Fruit fly (Drosophila melanogaster): ENCODE measurements around the gene mid.

Gene mid

dm6 chr2L:5476699-5477098 is 15.3 kb downstream of the mid start (continued):
- TF ChIP-seq CG16779 (GFP tag; IDR thresholded peaks at IDR 0.05) (no peak), CG12659 (GFP tag; optimal IDR thresholded peaks at IDR 0.05) (peak; percentile 69), mld (GFP tag; IDR thresholded peaks at IDR 0.05; ENCODE audit: partially characterized antibody) (no peak), Stat92E (GFP tag; optimal IDR thresholded peaks at IDR 0.05) (peak in 1 of 3 experiments; percentile 12), twi (tag; optimal IDR thresholded peaks at IDR 0.05) (peak; percentile 75), Scr (GFP tag; IDR thresholded peaks at IDR 0.05; ENCODE audit: partially characterized antibody) (no peak), kah (GFP tag; optimal IDR thresholded peaks at IDR 0.05) (no peak), org-1 (GFP tag; optimal IDR thresholded peaks at IDR 0.05) (peak; percentile 81), phol (tag; optimal IDR thresholded peaks at IDR 0.05) (peak; percentile 74), Max (GFP tag; optimal IDR thresholded peaks at IDR 0.05) (peak; percentile 64), Hsf (GFP tag; optimal IDR thresholded peaks at IDR 0.05) (peak; percentile 77), corto (GFP tag; optimal IDR thresholded peaks at IDR 0.05) (no peak), Ssrp (tag; optimal IDR thresholded peaks at IDR 0.05) (peak; percentile 69), wdn (GFP tag; IDR thresholded peaks at IDR 0.05) (peak; percentile 68), CG13287 (GFP tag; IDR thresholded peaks at IDR 0.05; ENCODE audit: partially characterized antibody) (no peak), Blimp-1 (GFP tag; optimal IDR thresholded peaks at IDR 0.05) (peak; percentile 78), HmgZ (tag; optimal IDR thresholded peaks at IDR 0.05) (peak; percentile 70), zfh2 (GFP tag; optimal IDR thresholded peaks at IDR 0.05) (peak; percentile 68), trem (tag; optimal IDR thresholded peaks at IDR 0.05) (peak; percentile 48), CG8478 (optimal IDR thresholded peaks at IDR 0.05) (no peak), ro (GFP tag; IDR thresholded peaks at IDR 0.05) (peak; percentile 68; the same call in 1 of the 2 replicates), lola (GFP tag; optimal IDR thresholded peaks at IDR 0.05) (peak in 1 of 3 experiments; percentile 92), NC2β (GFP tag; optimal IDR thresholded peaks at IDR 0.05) (peak; percentile 92), odd (GFP tag; optimal IDR thresholded peaks at IDR 0.05) (peak; percentile 50), jigr1 (GFP tag; IDR thresholded peaks at IDR 0.05) (peak; percentile 54; the same call in 1 of the 3 replicates), CG7745 (tag; optimal IDR thresholded peaks at IDR 0.05) (peak; percentile 29), CG3995 (GFP tag; optimal IDR thresholded peaks at IDR 0.05) (no peak), Taf1 (GFP tag; IDR thresholded peaks at IDR 0.05) (0 out of 2 replicates have a peak, but pooled peaks have one; percentile 30), amos (GFP tag; IDR thresholded peaks at IDR 0.05; ENCODE audit: partially characterized antibody) (no peak), CG11560 (tag; IDR thresholded peaks at IDR 0.05) (peak; percentile 46; the same call in 1 of the 3 replicates), MTF-1 (GFP tag; optimal IDR thresholded peaks at IDR 0.05; ENCODE audit: borderline replicate concordance) (peak; percentile 31), CkIIα-i1 (GFP tag; IDR thresholded peaks at IDR 0.05) (no peak), sd (tag; optimal IDR thresholded peaks at IDR 0.05) (peak; percentile 44), vnd (GFP tag; IDR thresholded peaks at IDR 0.05; ENCODE audit: partially characterized antibody) (no peak), CG31224 (GFP tag; IDR thresholded peaks at IDR 0.05) (peak; percentile 78), CG4707 (GFP tag; optimal IDR thresholded peaks at IDR 0.05) (peak; percentile 66), esg (GFP tag; conservative IDR thresholded peaks at IDR 0.05) (peak; percentile 89), CG12104 (GFP tag; optimal IDR thresholded peaks at IDR 0.05) (peak; percentile 65), zen (tag; optimal IDR thresholded peaks at IDR 0.05) (peak; percentile 63), pita (GFP tag; optimal IDR thresholded peaks at IDR 0.05) (no peak), HLH54F (GFP tag; optimal IDR thresholded peaks at IDR 0.05) (peak; percentile 71), CG43689 (GFP tag; IDR thresholded peaks at IDR 0.05) (peak; percentile 76), YL-1 (GFP tag; optimal IDR thresholded peaks at IDR 0.05) (no peak), C15 (GFP tag; IDR thresholded peaks at IDR 0.05) (0 out of 3 replicates have a peak, but pooled peaks have one; percentile 67), Ets65A (GFP tag) (peak; percentile 96), Sin3A (optimal IDR thresholded peaks at IDR 0.05) (no peak), CG3847 (GFP tag; IDR thresholded peaks at IDR 0.05) (peak; percentile 76), bsh (GFP tag; optimal IDR thresholded peaks at IDR 0.05) (peak in 1 of 2 experiments; percentile 85), seq (GFP tag; IDR thresholded peaks at IDR 0.05) (peak; percentile 68), yki (optimal IDR thresholded peaks at IDR 0.05) (no peak), Sry-β (GFP tag; optimal IDR thresholded peaks at IDR 0.05) (peak; percentile 18)

Data from whole organism, embryonic.